Fruit fly (Drosophila melanogaster) S2 (cell line): ENCODE data around the gene Rh6.

ENCODE experiments used
- CG8478 ChIP-seq: fragments of >200 bp; optimal IDR thresholded peaks from 2 replicates; lab custom pipeline; 2018
- CTCF ChIP-seq, 2 experiments: fragments of >200 bp; optimal IDR thresholded peaks; 2 replicates each; lab custom pipeline; 2018

DNA sequence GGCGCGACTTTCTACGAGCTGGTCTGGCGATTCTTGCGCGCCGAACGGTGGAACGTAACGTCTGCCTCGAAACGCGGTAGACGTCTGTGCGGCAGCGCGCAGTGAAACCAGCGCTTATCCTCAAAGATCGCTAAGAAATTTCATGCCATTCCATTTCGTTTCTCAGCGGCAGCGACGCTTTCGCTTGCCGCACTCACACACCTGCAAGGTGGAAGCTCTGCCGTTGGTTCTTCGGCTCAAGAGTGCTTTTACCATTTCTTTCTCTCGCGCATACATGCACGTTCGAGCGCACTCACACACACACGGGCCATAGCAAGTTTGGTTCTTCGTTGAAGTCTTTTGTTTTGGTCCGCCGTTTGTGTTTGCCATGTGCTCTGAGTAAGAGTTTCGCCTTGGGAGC, 48.3 kb upstream of the Rh6 start, which contains the start of gene CG6118:
- TF ChIP-seq CG8478 (lab: Kevin White, UChicago): no peak
- no peak for TF ChIP-seq CTCF (optimal IDR thresholded peaks at IDR 0.05; lab: Kevin White, UChicago)
